Fruit fly (Drosophila melanogaster) Kc167 (cell line): ENCODE measurements around the gene CG31546.

Source experiments
- Myc ChIP-seq: fragments of >200 bp; optimal IDR thresholded peaks from 2 replicates; lab custom pipeline; 2017; ENCODE audit warnings: missing external identifiers
- Sin3A ChIP-seq: fragments of >200 bp; optimal IDR thresholded peaks from 2 replicates; lab custom pipeline; 2018; ENCODE audit warnings: missing external identifiers
- h ChIP-seq: fragments of >200 bp; optimal IDR thresholded peaks from 3 replicates; lab custom pipeline; 2018; ENCODE audit warnings: missing external identifiers
- insv ChIP-seq: fragments of >200 bp; optimal IDR thresholded peaks from 3 replicates; lab custom pipeline; 2018; ENCODE audit warnings: missing external identifiers

DNA sequence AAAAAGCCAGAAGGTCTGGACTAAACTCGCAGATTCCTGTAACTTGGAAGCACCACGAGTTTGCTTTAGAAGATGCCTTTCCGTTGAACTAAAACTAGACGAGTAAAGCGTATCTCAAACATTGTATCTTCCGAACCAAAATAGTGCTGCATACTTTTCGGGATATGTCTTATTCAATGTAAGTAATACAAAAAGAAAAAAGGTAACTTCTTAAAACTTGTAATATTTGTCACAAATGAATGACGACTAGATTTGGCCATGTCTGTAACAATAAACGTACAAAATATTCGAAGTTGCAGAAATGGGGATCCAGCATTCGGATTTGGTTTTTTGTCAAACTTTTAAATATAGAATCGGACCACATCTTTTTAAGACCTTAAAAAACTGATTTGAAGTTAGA, 40.5 kb downstream of the CG31546 start:
- no peak for TF ChIP-seq Sin3A (lab: Kevin White, UChicago)
- no peak for TF ChIP-seq h (lab: Kevin White, UChicago)
- TF ChIP-seq insv, result no peak
- TF ChIP-seq Myc (lab: Kevin White, UChicago), result no peak
